Fruit fly (Drosophila melanogaster): Measurements from ENCODE around the gene wls.

The wls gene

DNA sequence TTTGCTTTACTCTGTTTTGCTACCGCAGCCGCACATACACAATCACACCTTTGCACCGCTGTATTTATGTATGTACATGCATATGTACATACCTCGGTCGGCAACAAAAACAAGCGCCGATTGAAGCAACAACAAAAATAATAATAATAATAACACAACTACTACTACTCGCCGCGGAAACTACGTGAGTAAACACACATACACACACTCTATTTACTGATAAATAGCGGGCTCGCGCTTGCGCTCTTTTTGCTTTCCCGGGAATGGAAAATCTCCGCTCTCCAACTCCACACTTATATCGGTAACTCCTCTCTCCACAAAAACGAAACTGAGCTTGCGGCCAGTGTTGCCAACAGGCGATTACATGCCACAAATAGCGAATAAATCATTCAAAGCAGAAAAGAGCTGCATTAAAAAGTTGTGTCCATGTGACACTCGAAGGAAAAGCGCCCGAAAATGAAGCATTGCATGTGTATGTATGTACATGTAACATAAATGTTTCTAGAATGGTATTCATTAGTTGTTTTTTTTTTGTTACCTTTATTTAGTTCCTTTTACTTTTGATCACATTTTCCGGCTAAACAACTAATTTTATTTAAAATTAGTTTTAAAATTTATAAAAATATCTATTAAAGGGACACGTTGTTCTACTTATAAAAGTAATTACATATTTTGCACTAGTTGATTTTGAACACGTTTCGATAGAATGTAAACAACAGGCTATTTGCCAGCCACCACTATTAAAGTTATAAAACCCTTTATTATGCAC, 50.6 kb downstream of the wls start:
- TF ChIP-seq CG8478 (optimal IDR thresholded peaks at IDR 0.05) (no peak), CTCF (optimal IDR thresholded peaks at IDR 0.05) (no peak)

DNA sequence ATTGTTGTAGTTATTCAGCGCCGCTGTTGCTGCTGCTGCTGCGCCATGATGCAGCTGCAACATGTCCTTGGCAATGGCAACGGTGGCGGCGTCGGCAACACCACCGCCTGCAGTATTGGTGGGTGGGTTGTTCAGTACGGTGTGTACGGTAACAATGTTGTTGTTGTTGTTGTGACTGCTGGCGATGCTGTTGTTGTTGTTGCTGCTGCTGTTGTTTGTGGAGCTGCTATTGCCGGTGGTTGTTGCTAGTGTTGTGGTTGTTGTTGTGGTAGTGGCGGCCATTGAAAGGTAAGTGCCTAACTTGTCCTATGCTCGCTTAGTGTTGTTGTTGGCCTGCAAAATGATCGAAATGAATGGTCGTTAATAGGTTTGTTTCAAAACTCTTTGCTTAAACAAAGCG, 51.7 kb downstream of the wls start:
- no peak for TF ChIP-seq CG8478 (optimal IDR thresholded peaks at IDR 0.05)
- TF ChIP-seq CTCF (optimal IDR thresholded peaks at IDR 0.05), result no peak
